ENCODE assay signal across 5 worm cellular contexts in genomic region chrV:8905656-8906055, ce11.
TF ChIP-seq lines count a peak whose summit lies in the region.

No protein-coding gene starts in this region.

TF ChIP-seq in whole organism, L1 larva, 84 proteins besides CTCF, POLR2A, EP300 and RAD21:
- peak; percentile 80 for TF ChIP-seq elt-2 (tag; optimal IDR thresholded peaks at IDR 0.05; lab: Kevin White, UChicago)
- TF ChIP-seq tbx-2 (tag; optimal IDR thresholded peaks at IDR 0.05; lab: Kevin White, UChicago), result no peak

TF ChIP-seq in whole organism, L2 larva, 48 proteins besides CTCF, POLR2A, EP300 and RAD21:
- TF ChIP-seq ztf-1 (GFP tag; conservative IDR thresholded peaks at IDR 0.05; lab: Robert Waterston, UW) (no peak), C34F6.9 (tag; optimal IDR thresholded peaks at IDR 0.05; lab: Kevin White, UChicago) (no peak), F13H6.1 (tag; optimal IDR thresholded peaks at IDR 0.05; lab: Kevin White, UChicago) (peak; percentile 26), gmeb-1 (tag; optimal IDR thresholded peaks at IDR 0.05; lab: Kevin White, UChicago) (no peak), Y55F3AM.14 (GFP tag; optimal IDR thresholded peaks at IDR 0.05; lab: Kevin White, UChicago) (no peak), fos-1 (tag; optimal IDR thresholded peaks at IDR 0.05; lab: Kevin White, UChicago) (peak; percentile 76), sma-9 (GFP tag; optimal IDR thresholded peaks at IDR 0.05; lab: Kevin White, UChicago) (peak; percentile 47), sma-9 (tag; optimal IDR thresholded peaks at IDR 0.05; lab: Kevin White, UChicago) (no peak), ztf-11 (tag; optimal IDR thresholded peaks at IDR 0.05; lab: Kevin White, UChicago) (no peak), ZK546.5 (tag; optimal IDR thresholded peaks at IDR 0.05; lab: Kevin White, UChicago) (no peak), crh-2 (tag; optimal IDR thresholded peaks at IDR 0.05; lab: Kevin White, UChicago) (peak; percentile 55), snpc-4 (tag; optimal IDR thresholded peaks at IDR 0.05; lab: Kevin White, UChicago) (no peak), ama-1 (optimal IDR thresholded peaks at IDR 0.05; lab: Kevin White, UChicago) (no peak), aly-2 (tag; optimal IDR thresholded peaks at IDR 0.05; lab: Kevin White, UChicago) (no peak), dmd-4 (tag; optimal IDR thresholded peaks at IDR 0.05; lab: Kevin White, UChicago) (no peak), unc-55 (GFP tag; optimal IDR thresholded peaks at IDR 0.05; lab: Kevin White, UChicago) (peak; percentile 16)

TF ChIP-seq in whole organism, L3 larva, 47 proteins besides CTCF, POLR2A, EP300 and RAD21:
- TF ChIP-seq pha-4 (tag; optimal IDR thresholded peaks at IDR 0.05; lab: Kevin White, UChicago) (peak; percentile 33), ztf-4 (tag; optimal IDR thresholded peaks at IDR 0.05; lab: Kevin White, UChicago) (no peak), egl-27 (tag; optimal IDR thresholded peaks at IDR 0.05; lab: Kevin White, UChicago) (peak; percentile 28), pqm-1 (tag; optimal IDR thresholded peaks at IDR 0.05; lab: Kevin White, UChicago) (peak; percentile 87), elt-2 (tag; optimal IDR thresholded peaks at IDR 0.05; lab: Kevin White, UChicago) (peak; percentile 93), mdl-1 (tag; optimal IDR thresholded peaks at IDR 0.05; lab: Kevin White, UChicago) (no peak)

TF ChIP-seq in whole organism, L4 larva, 104 proteins besides CTCF, POLR2A, EP300 and RAD21 (continues in another document):
- TF ChIP-seq lin-1 (GFP tag; IDR thresholded peaks at IDR 0.05; lab: Robert Waterston, UW) (peak; percentile 67), sdz-12 (GFP tag; optimal IDR thresholded peaks at IDR 0.05; lab: Kevin White, UChicago) (no peak), pqm-1 (tag; optimal IDR thresholded peaks at IDR 0.05; lab: Kevin White, UChicago) (peak; percentile 95), dve-1 (tag; optimal IDR thresholded peaks at IDR 0.05; lab: Kevin White, UChicago; ENCODE audit: insufficient read depth) (peak; percentile 86), daf-16 (GFP tag; optimal IDR thresholded peaks at IDR 0.05; lab: Kevin White, UChicago) (no peak), daf-16 (tag; optimal IDR thresholded peaks at IDR 0.05; lab: Kevin White, UChicago) (peak; percentile 79), nhr-11 (tag; optimal IDR thresholded peaks at IDR 0.05; lab: Kevin White, UChicago) (no peak), mes-2 (tag; optimal IDR thresholded peaks at IDR 0.05; lab: Kevin White, UChicago; ENCODE audit: poor library complexity, severe bottlenecking) (no peak), attf-4 (tag; optimal IDR thresholded peaks at IDR 0.05; lab: Kevin White, UChicago) (no peak), madf-5 (GFP tag; IDR thresholded peaks at IDR 0.05; lab: Robert Waterston, UW) (no peak), pha-4 (GFP tag; IDR thresholded peaks at IDR 0.05; lab: Robert Waterston, UW) (no peak), pha-4 (tag; optimal IDR thresholded peaks at IDR 0.05; lab: Kevin White, UChicago) (no peak), jun-1 (tag; optimal IDR thresholded peaks at IDR 0.05; lab: Kevin White, UChicago) (no peak), nhr-6 (tag; optimal IDR thresholded peaks at IDR 0.05; lab: Kevin White, UChicago) (no peak), nhr-42 (GFP tag; IDR thresholded peaks at IDR 0.05; lab: Robert Waterston, UW) (no peak), mdt-29 (GFP tag; IDR thresholded peaks at IDR 0.05; lab: Robert Waterston, UW) (no peak), fos-1 (tag; optimal IDR thresholded peaks at IDR 0.05; lab: Kevin White, UChicago) (no peak), T20F7.1 (GFP tag; optimal IDR thresholded peaks at IDR 0.05; lab: Kevin White, UChicago) (peak; percentile 22), nhr-28 (tag; optimal IDR thresholded peaks at IDR 0.05; lab: Kevin White, UChicago) (peak; percentile 76), dmd-6 (GFP tag; IDR thresholded peaks at IDR 0.05; lab: Robert Waterston, UW) (peak; percentile 82), tra-1 (GFP tag; IDR thresholded peaks at IDR 0.05; lab: Robert Waterston, UW) (0 out of 2 replicates have a peak, but pooled peaks have one; percentile 35), D1046.2 (GFP tag; IDR thresholded peaks at IDR 0.05; lab: Robert Waterston, UW) (no peak), mdl-1 (tag; optimal IDR thresholded peaks at IDR 0.05; lab: Kevin White, UChicago) (peak in 1 of 2 experiments; percentile 17), F49E8.2 (tag; optimal IDR thresholded peaks at IDR 0.05; lab: Kevin White, UChicago; ENCODE audit: borderline replicate concordance) (no peak), spr-1 (tag; optimal IDR thresholded peaks at IDR 0.05; lab: Kevin White, UChicago) (no peak), nhr-102 (tag; optimal IDR thresholded peaks at IDR 0.05; lab: Kevin White, UChicago) (no peak), ceh-20 (GFP tag; IDR thresholded peaks at IDR 0.05; lab: Robert Waterston, UW) (no peak), nhr-77 (tag; optimal IDR thresholded peaks at IDR 0.05; lab: Kevin White, UChicago) (peak; percentile 29), nhr-237 (tag; optimal IDR thresholded peaks at IDR 0.05; lab: Kevin White, UChicago) (no peak), hlh-30 (tag; optimal IDR thresholded peaks at IDR 0.05; lab: Kevin White, UChicago; ENCODE audit: insufficient read depth) (peak; percentile 49), hlh-11 (tag; optimal IDR thresholded peaks at IDR 0.05; lab: Kevin White, UChicago) (peak; percentile 74), Y105C5A.15 (GFP tag; IDR thresholded peaks at IDR 0.05; lab: Robert Waterston, UW) (no peak), php-3 (GFP tag; IDR thresholded peaks at IDR 0.05; lab: Robert Waterston, UW) (peak; percentile 88), daf-19 (GFP tag; conservative IDR thresholded peaks at IDR 0.05; lab: Robert Waterston, UW) (no peak), R02D3.7 (tag; optimal IDR thresholded peaks at IDR 0.05; lab: Kevin White, UChicago) (no peak), cey-2 (tag; optimal IDR thresholded peaks at IDR 0.05; lab: Kevin White, UChicago; ENCODE audit: borderline replicate concordance, insufficient read depth) (no peak)

TF ChIP-seq in whole organism, young adult, 124 proteins besides CTCF, POLR2A, EP300 and RAD21:
- TF ChIP-seq nhr-80 (tag; optimal IDR thresholded peaks at IDR 0.05; lab: Kevin White, UChicago), result peak; percentile 77
- TF ChIP-seq bed-1 (GFP tag; IDR thresholded peaks at IDR 0.05; lab: Robert Waterston, UW), result no peak
